Fruit fly (Drosophila melanogaster): ENCODE data around the gene CG13833.

CG13833 gene

dm6 chr3R:23009480-23010115, 25.8 kb downstream of the CG13833 start:
- TF ChIP-seq Pif1A (GFP tag; optimal IDR thresholded peaks at IDR 0.05), result peak; percentile 34
- no peak for TF ChIP-seq gl (tag; optimal IDR thresholded peaks at IDR 0.05)
- no peak for TF ChIP-seq Pif1B (GFP tag; optimal IDR thresholded peaks at IDR 0.05)
- no peak for TF ChIP-seq CG17806 (tag; optimal IDR thresholded peaks at IDR 0.05)
- peak; percentile 79 for TF ChIP-seq fd96Ca (GFP tag; IDR thresholded peaks at IDR 0.05)
- TF ChIP-seq CG4496 (GFP tag; IDR thresholded peaks at IDR 0.05), result peak; percentile 83
- TF ChIP-seq rn (GFP tag; IDR thresholded peaks at IDR 0.05), result peak; percentile 37; the same call in 1 of the 2 replicates
- TF ChIP-seq CG8301 (tag; optimal IDR thresholded peaks at IDR 0.05), result peak; percentile 14
- TF ChIP-seq CG8159 (tag; optimal IDR thresholded peaks at IDR 0.05), result no peak
- TF ChIP-seq Snoo (tag; optimal IDR thresholded peaks at IDR 0.05), result no peak
- TF ChIP-seq CG12605 (GFP tag; IDR thresholded peaks at IDR 0.05), result peak; percentile 50
- TF ChIP-seq CG9948 (tag; optimal IDR thresholded peaks at IDR 0.05), result no peak
- TF ChIP-seq CG32121 (GFP tag; IDR thresholded peaks at IDR 0.05), result peak; percentile 83
- peak; percentile 26 for TF ChIP-seq CG14655 (GFP tag; optimal IDR thresholded peaks at IDR 0.05)
- TF ChIP-seq Ets98B (GFP tag; IDR thresholded peaks at IDR 0.05), result peak; percentile 77
- no peak for TF ChIP-seq CG13204 (GFP tag; optimal IDR thresholded peaks at IDR 0.05)

- TF ChIP-seq CG4496 (GFP tag; IDR thresholded peaks at IDR 0.05), result peak; percentile 84
- 0 out of 2 replicates have a peak, but pooled peaks have one; percentile 11 for TF ChIP-seq Ets98B (GFP tag; IDR thresholded peaks at IDR 0.05)
- peak; percentile 54; the same call in 2 of the 3 replicates for TF ChIP-seq fd96Ca (GFP tag; IDR thresholded peaks at IDR 0.05)
- TF ChIP-seq CG12605 (GFP tag; IDR thresholded peaks at IDR 0.05), result no peak
Measured at dm6 chr3R:23004161-23004560, 31.2 kb downstream of the CG13833 start.

dm6 chr3R:22998623-22999179, 36.7 kb downstream of the CG13833 start:
- no peak for TF ChIP-seq Pif1A (GFP tag; optimal IDR thresholded peaks at IDR 0.05)
- TF ChIP-seq fd96Ca (GFP tag; IDR thresholded peaks at IDR 0.05), result no peak
- TF ChIP-seq CG17806 (tag; optimal IDR thresholded peaks at IDR 0.05), result no peak
- no peak for TF ChIP-seq D1 (tag; optimal IDR thresholded peaks at IDR 0.05)
- TF ChIP-seq CG12605 (GFP tag; IDR thresholded peaks at IDR 0.05), result no peak
- no peak for TF ChIP-seq gl (tag; optimal IDR thresholded peaks at IDR 0.05)
- TF ChIP-seq CG8159 (tag; optimal IDR thresholded peaks at IDR 0.05), result no peak
- TF ChIP-seq Pif1B (GFP tag; optimal IDR thresholded peaks at IDR 0.05), result no peak
- no peak for TF ChIP-seq CG4496 (GFP tag; IDR thresholded peaks at IDR 0.05)
- no peak for TF ChIP-seq CG8301 (tag; optimal IDR thresholded peaks at IDR 0.05)
- no peak for TF ChIP-seq CG14655 (GFP tag; optimal IDR thresholded peaks at IDR 0.05)
- TF ChIP-seq CG34367 (tag; optimal IDR thresholded peaks at IDR 0.05), result no peak
- TF ChIP-seq Snoo (tag; optimal IDR thresholded peaks at IDR 0.05), result no peak
- TF ChIP-seq CG32121 (GFP tag; IDR thresholded peaks at IDR 0.05), result no peak
- no peak for TF ChIP-seq Ets98B (GFP tag; IDR thresholded peaks at IDR 0.05)
- no peak for TF ChIP-seq EcR (GFP tag; optimal IDR thresholded peaks at IDR 0.05)
- no peak for TF ChIP-seq rn (GFP tag; IDR thresholded peaks at IDR 0.05)
- TF ChIP-seq CG10348 (GFP tag; IDR thresholded peaks at IDR 0.05), result no peak
- no peak for TF ChIP-seq CG9948 (tag; optimal IDR thresholded peaks at IDR 0.05)

DNA sequence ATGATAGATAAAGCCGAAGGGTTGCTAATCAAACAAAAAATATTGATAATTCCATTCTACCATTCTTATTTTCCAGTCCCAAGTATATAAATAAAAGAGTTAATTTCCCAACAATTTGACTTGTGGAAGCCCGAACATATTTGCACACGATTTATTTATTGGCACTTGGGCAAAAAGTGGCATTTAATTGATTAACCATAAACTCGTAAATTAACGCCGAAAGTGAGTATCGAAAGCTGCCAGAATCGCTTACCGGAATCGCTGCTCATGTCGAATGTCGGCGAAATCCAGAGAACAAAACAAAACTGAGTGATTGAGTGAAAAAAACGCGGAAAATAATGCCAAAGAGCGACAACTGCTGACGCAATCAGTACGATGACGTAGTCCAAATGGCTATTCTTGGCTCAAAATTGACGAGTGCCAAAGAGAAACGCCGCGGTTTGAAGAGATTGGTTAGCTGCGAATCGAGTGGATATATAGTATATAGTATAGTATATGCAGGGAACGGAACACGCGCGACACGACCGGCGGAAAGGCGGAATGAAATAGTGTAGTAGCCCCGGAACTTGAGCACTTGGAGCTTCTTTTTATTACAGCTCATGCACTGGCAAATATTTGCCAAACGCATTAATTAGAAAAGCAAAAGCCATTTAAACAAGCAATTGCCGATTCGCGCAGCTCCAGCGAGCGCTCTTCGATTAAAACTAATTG, 37.3 kb downstream of the CG13833 start, which contains the start of gene Nha2:
TSS of gene Nha2 (minus strand) at position 617 of the 711 bp plus-strand sequence.
- TF ChIP-seq Pif1B (GFP tag; optimal IDR thresholded peaks at IDR 0.05) (no peak), EcR (GFP tag; optimal IDR thresholded peaks at IDR 0.05) (no peak), gl (tag; optimal IDR thresholded peaks at IDR 0.05) (no peak), CG8159 (tag; optimal IDR thresholded peaks at IDR 0.05) (no peak), fd96Ca (GFP tag; IDR thresholded peaks at IDR 0.05) (no peak), CG9948 (tag; optimal IDR thresholded peaks at IDR 0.05) (no peak), Pif1A (GFP tag; optimal IDR thresholded peaks at IDR 0.05) (no peak), CG34367 (tag; optimal IDR thresholded peaks at IDR 0.05) (no peak), CG8301 (tag; optimal IDR thresholded peaks at IDR 0.05) (no peak), CG13204 (GFP tag; optimal IDR thresholded peaks at IDR 0.05) (no peak), CG15710 (tag; optimal IDR thresholded peaks at IDR 0.05) (no peak), CG12605 (GFP tag; IDR thresholded peaks at IDR 0.05) (no peak), CG4496 (GFP tag; IDR thresholded peaks at IDR 0.05) (no peak)

DNA sequence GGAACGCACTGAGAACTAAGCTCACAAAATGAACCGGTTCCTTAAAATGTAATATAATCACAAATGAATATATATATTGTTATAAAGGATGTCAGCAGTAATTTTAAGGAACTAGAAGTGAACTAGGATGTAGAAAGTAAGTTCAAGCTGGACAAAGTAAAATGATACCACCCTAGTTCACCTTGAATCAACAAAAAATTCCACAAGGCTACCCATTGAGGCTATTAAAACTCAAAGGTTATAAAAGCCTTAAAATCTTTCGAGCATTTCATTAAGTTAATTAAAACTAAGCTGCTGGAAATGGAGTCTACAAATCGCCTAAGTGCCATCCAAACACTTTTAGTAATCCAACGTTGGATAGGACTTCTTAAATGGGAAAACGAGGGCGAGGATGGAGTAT, 46.4 kb downstream of the CG13833 start, which contains the start of gene Or94b:
TSS of gene Or94b (plus strand) at position 301 of the 400 bp plus-strand sequence.
- TF ChIP-seq fd96Ca (GFP tag; IDR thresholded peaks at IDR 0.05) (no peak), CG9948 (tag; optimal IDR thresholded peaks at IDR 0.05) (no peak), CG14655 (GFP tag; optimal IDR thresholded peaks at IDR 0.05) (no peak)

dm6 chr3R:22986981-22987380, 48.4 kb downstream of the CG13833 start, which contains the start of gene Or94a:
Gene Or94a, plus strand, starts transcription at chr3R:22987281.
- TF ChIP-seq CG15710 (tag; optimal IDR thresholded peaks at IDR 0.05), result no peak
- no peak for TF ChIP-seq CG12605 (GFP tag; IDR thresholded peaks at IDR 0.05)
- TF ChIP-seq CG10348 (GFP tag; IDR thresholded peaks at IDR 0.05), result no peak
- no peak for TF ChIP-seq CG13204 (GFP tag; optimal IDR thresholded peaks at IDR 0.05)
- TF ChIP-seq Snoo (tag; optimal IDR thresholded peaks at IDR 0.05), result no peak
- TF ChIP-seq Ets98B (GFP tag; IDR thresholded peaks at IDR 0.05), result no peak
- no peak for TF ChIP-seq Pif1B (GFP tag; optimal IDR thresholded peaks at IDR 0.05)
- TF ChIP-seq Pif1A (GFP tag; optimal IDR thresholded peaks at IDR 0.05), result no peak
- no peak for TF ChIP-seq fd96Ca (GFP tag; IDR thresholded peaks at IDR 0.05)
- no peak for TF ChIP-seq CG17806 (tag; optimal IDR thresholded peaks at IDR 0.05)
- no peak for TF ChIP-seq CG9948 (tag; optimal IDR thresholded peaks at IDR 0.05)
- no peak for TF ChIP-seq D1 (tag; optimal IDR thresholded peaks at IDR 0.05)
- TF ChIP-seq CG14655 (GFP tag; optimal IDR thresholded peaks at IDR 0.05), result no peak
- TF ChIP-seq CG34367 (tag; optimal IDR thresholded peaks at IDR 0.05), result no peak
